5 fruit fly cellular contexts compared by ENCODE assay signal in genomic region chrX:19179696-19180255, dm6.
A peak's percentile ranks its signal among the peaks of the same experiment; 100 is the strongest.
TF ChIP-seq lines count a peak whose summit lies in the region.

Gene CG7556 (minus strand): TSS chrX:19179830.
Gene CG7453 (plus strand): TSS chrX:19180173.

TF ChIP-seq in whole organism, adult, 20 proteins besides CTCF, POLR2A, EP300 and RAD21 (continued from another document):
- TF ChIP-seq Mnt (GFP tag; optimal IDR thresholded peaks at IDR 0.05; lab: Kevin White, UChicago), result peak; percentile 66
- peak; percentile 10 for TF ChIP-seq CG12768 (GFP tag; optimal IDR thresholded peaks at IDR 0.05; lab: Kevin White, UChicago)

TF ChIP-seq in whole organism, embryonic, 481 proteins besides CTCF, POLR2A, EP300 and RAD21 (continued from another document and continues in another):
- peak; percentile 57 for TF ChIP-seq emc (GFP tag; optimal IDR thresholded peaks at IDR 0.05; lab: Kevin White, UChicago)
- peak; percentile 63 for TF ChIP-seq CG17385 (GFP tag; optimal IDR thresholded peaks at IDR 0.05; lab: Kevin White, UChicago)
- peak; percentile 82 for TF ChIP-seq shn (GFP tag; optimal IDR thresholded peaks at IDR 0.05; lab: Kevin White, UChicago)
- TF ChIP-seq D19A (tag; optimal IDR thresholded peaks at IDR 0.05; lab: Kevin White, UChicago), result peak; percentile 63
- TF ChIP-seq CG7556 (GFP tag; optimal IDR thresholded peaks at IDR 0.05; lab: Kevin White, UChicago), result peak; percentile 92
- no peak for TF ChIP-seq CG3726 (GFP tag; IDR thresholded peaks at IDR 0.05; lab: Robert Waterston, UW)
- peak; percentile 71 for TF ChIP-seq Hmr (GFP tag; optimal IDR thresholded peaks at IDR 0.05; lab: Kevin White, UChicago)
- TF ChIP-seq D (optimal IDR thresholded peaks at IDR 0.05; lab: Kevin White, UChicago), result no peak
- peak; percentile 56 for TF ChIP-seq D (GFP tag; optimal IDR thresholded peaks at IDR 0.05; lab: Kevin White, UChicago)
- peak; percentile 27; the same call in 1 of the 3 replicates for TF ChIP-seq B-H1 (GFP tag; IDR thresholded peaks at IDR 0.05; lab: Robert Waterston, UW)
- TF ChIP-seq Med (GFP tag; lab: Kevin White, UChicago), result peak; percentile 90
- peak; percentile 18 for TF ChIP-seq crc (GFP tag; optimal IDR thresholded peaks at IDR 0.05; lab: Kevin White, UChicago)
- TF ChIP-seq stc (GFP tag; IDR thresholded peaks at IDR 0.05; lab: Robert Waterston, UW), result no peak
- TF ChIP-seq kay (GFP tag; optimal IDR thresholded peaks at IDR 0.05; lab: Kevin White, UChicago), result peak; percentile 60
- TF ChIP-seq peb (GFP tag; IDR thresholded peaks at IDR 0.05; lab: Robert Waterston, UW), result no peak; the same call in 1 of the 2 replicates
- TF ChIP-seq CG11247 (GFP tag; IDR thresholded peaks at IDR 0.05; lab: Robert Waterston, UW), result peak; percentile 49; the same call in 1 of the 2 replicates
- no peak for TF ChIP-seq CG17612 (GFP tag; IDR thresholded peaks at IDR 0.05; lab: Robert Waterston, UW)
- TF ChIP-seq Elba2 (GFP tag; optimal IDR thresholded peaks at IDR 0.05; lab: Kevin White, UChicago), result no peak
- TF ChIP-seq CG12219 (GFP tag; optimal IDR thresholded peaks at IDR 0.05; lab: Kevin White, UChicago), result peak; percentile 47
- peak; percentile 82 for TF ChIP-seq tx (GFP tag; optimal IDR thresholded peaks at IDR 0.05; lab: Kevin White, UChicago)
- TF ChIP-seq Hand (GFP tag; optimal IDR thresholded peaks at IDR 0.05; lab: Kevin White, UChicago), result no peak
- TF ChIP-seq CHES-1-like (GFP tag; optimal IDR thresholded peaks at IDR 0.05; lab: Kevin White, UChicago), result peak; percentile 82
- TF ChIP-seq CG12104 (GFP tag; optimal IDR thresholded peaks at IDR 0.05; lab: Kevin White, UChicago), result peak; percentile 61
- no peak for TF ChIP-seq dimm (GFP tag; IDR thresholded peaks at IDR 0.05; lab: Robert Waterston, UW)
- peak; percentile 40 for TF ChIP-seq her (GFP tag; optimal IDR thresholded peaks at IDR 0.05; lab: Kevin White, UChicago)
- TF ChIP-seq CG6765 (GFP tag; optimal IDR thresholded peaks at IDR 0.05; lab: Kevin White, UChicago), result no peak
- TF ChIP-seq luna (GFP tag; optimal IDR thresholded peaks at IDR 0.05; lab: Kevin White, UChicago), result peak; percentile 25
- no peak for TF ChIP-seq Neu2 (GFP tag; optimal IDR thresholded peaks at IDR 0.05; lab: Kevin White, UChicago; ENCODE audit: borderline replicate concordance)
- peak; percentile 56; the same call in 2 of the 3 replicates for TF ChIP-seq croc (GFP tag; conservative IDR thresholded peaks at IDR 0.05; lab: Robert Waterston, UW)
- TF ChIP-seq NK7.1 (GFP tag; optimal IDR thresholded peaks at IDR 0.05; lab: Kevin White, UChicago), result peak; percentile 50
- TF ChIP-seq trh (GFP tag; optimal IDR thresholded peaks at IDR 0.05; lab: Kevin White, UChicago), result no peak
- TF ChIP-seq MBD-R2 (GFP tag; IDR thresholded peaks at IDR 0.05; lab: Robert Waterston, UW), result peak; percentile 83

TF ChIP-seq in whole organism, prepupa, 60 proteins besides CTCF, POLR2A, EP300 and RAD21 (continued from another document and continues in another):
- peak; percentile 68 for TF ChIP-seq CG6792 (GFP tag; optimal IDR thresholded peaks at IDR 0.05; lab: Kevin White, UChicago)
- peak; percentile 63 for TF ChIP-seq dac (GFP tag; optimal IDR thresholded peaks at IDR 0.05; lab: Kevin White, UChicago)
- peak; percentile 76 for TF ChIP-seq Eip75B (GFP tag; optimal IDR thresholded peaks at IDR 0.05; lab: Kevin White, UChicago)
- TF ChIP-seq Sox102F (GFP tag; optimal IDR thresholded peaks at IDR 0.05; lab: Kevin White, UChicago), result peak; percentile 61
- TF ChIP-seq net (GFP tag; optimal IDR thresholded peaks at IDR 0.05; lab: Kevin White, UChicago), result peak; percentile 65
- peak; percentile 61 for TF ChIP-seq CG10669 (GFP tag; optimal IDR thresholded peaks at IDR 0.05; lab: Kevin White, UChicago)
- peak; percentile 81 for TF ChIP-seq topi (GFP tag; optimal IDR thresholded peaks at IDR 0.05; lab: Kevin White, UChicago)
- peak; percentile 45 for TF ChIP-seq dsx (GFP tag; optimal IDR thresholded peaks at IDR 0.05; lab: Kevin White, UChicago; ENCODE audit: poor library complexity, severe bottlenecking)
- no peak for TF ChIP-seq fkh (GFP tag; optimal IDR thresholded peaks at IDR 0.05; lab: Kevin White, UChicago)
- TF ChIP-seq Sox14 (GFP tag; optimal IDR thresholded peaks at IDR 0.05; lab: Kevin White, UChicago), result peak; percentile 80
- TF ChIP-seq achi (GFP tag; optimal IDR thresholded peaks at IDR 0.05; lab: Kevin White, UChicago), result peak; percentile 79
- TF ChIP-seq acj6 (GFP tag; optimal IDR thresholded peaks at IDR 0.05; lab: Kevin White, UChicago), result peak; percentile 80
- TF ChIP-seq CG6808 (GFP tag; optimal IDR thresholded peaks at IDR 0.05; lab: Kevin White, UChicago), result no peak
- TF ChIP-seq fd59A (GFP tag; optimal IDR thresholded peaks at IDR 0.05; lab: Kevin White, UChicago), result peak; percentile 62
- peak; percentile 67 for TF ChIP-seq CG34406 (GFP tag; optimal IDR thresholded peaks at IDR 0.05; lab: Kevin White, UChicago)
- no peak for TF ChIP-seq CG9139 (GFP tag; optimal IDR thresholded peaks at IDR 0.05; lab: Kevin White, UChicago)
- no peak for TF ChIP-seq fd85E (GFP tag; optimal IDR thresholded peaks at IDR 0.05; lab: Kevin White, UChicago)
- no peak for TF ChIP-seq vri (GFP tag; optimal IDR thresholded peaks at IDR 0.05; lab: Kevin White, UChicago)
- TF ChIP-seq CG31627 (GFP tag; optimal IDR thresholded peaks at IDR 0.05; lab: Kevin White, UChicago), result peak; percentile 82
- TF ChIP-seq CG6163 (GFP tag; IDR thresholded peaks at IDR 0.05; lab: Robert Waterston, UW), result peak; percentile 57; the same call in 2 of the 3 replicates
- peak; percentile 76 for TF ChIP-seq cyc (GFP tag; optimal IDR thresholded peaks at IDR 0.05; lab: Kevin White, UChicago)
- peak; percentile 84 for TF ChIP-seq esn (GFP tag; optimal IDR thresholded peaks at IDR 0.05; lab: Kevin White, UChicago)
- peak; percentile 53 for TF ChIP-seq CG7368 (GFP tag; optimal IDR thresholded peaks at IDR 0.05; lab: Kevin White, UChicago)
- TF ChIP-seq spab (GFP tag; optimal IDR thresholded peaks at IDR 0.05; lab: Kevin White, UChicago), result peak; percentile 28
- TF ChIP-seq CG4318 (GFP tag; optimal IDR thresholded peaks at IDR 0.05; lab: Kevin White, UChicago), result peak; percentile 65
- TF ChIP-seq Hr4 (GFP tag; optimal IDR thresholded peaks at IDR 0.05; lab: Kevin White, UChicago), result peak; percentile 80
- peak; percentile 64 for TF ChIP-seq CG8632 (GFP tag; optimal IDR thresholded peaks at IDR 0.05; lab: Kevin White, UChicago)
- TF ChIP-seq CG11902 (GFP tag; optimal IDR thresholded peaks at IDR 0.05; lab: Kevin White, UChicago), result peak; percentile 54
- peak; percentile 85 for TF ChIP-seq Hr39 (GFP tag; optimal IDR thresholded peaks at IDR 0.05; lab: Kevin White, UChicago)
- TF ChIP-seq CG1621 (tag; optimal IDR thresholded peaks at IDR 0.05; lab: Kevin White, UChicago), result peak; percentile 24
- TF ChIP-seq CG16779 (tag; optimal IDR thresholded peaks at IDR 0.05; lab: Kevin White, UChicago), result no peak
- peak; percentile 40 for TF ChIP-seq Eip93F (GFP tag; optimal IDR thresholded peaks at IDR 0.05; lab: Kevin White, UChicago)
- peak; percentile 53; the same call in 2 of the 3 replicates for TF ChIP-seq CG8119 (GFP tag; IDR thresholded peaks at IDR 0.05; lab: Robert Waterston, UW)

TF ChIP-seq in whole organism, pupa, 21 proteins besides CTCF, POLR2A, EP300 and RAD21 (continued from another document):
- TF ChIP-seq CG12605 (GFP tag; IDR thresholded peaks at IDR 0.05; lab: Robert Waterston, UW), result no peak

TF ChIP-seq in whole organism, wandering third instar larva, 38 proteins besides CTCF, POLR2A, EP300 and RAD21 (continued from another document):
- TF ChIP-seq Hnf4 (GFP tag; optimal IDR thresholded peaks at IDR 0.05; lab: Kevin White, UChicago) (no peak), usp (GFP tag; optimal IDR thresholded peaks at IDR 0.05; lab: Kevin White, UChicago) (no peak), ey (GFP tag; optimal IDR thresholded peaks at IDR 0.05; lab: Kevin White, UChicago) (peak; percentile 78), Jra (GFP tag; optimal IDR thresholded peaks at IDR 0.05; lab: Kevin White, UChicago) (peak; percentile 85), Abd-B (GFP tag; optimal IDR thresholded peaks at IDR 0.05; lab: Kevin White, UChicago) (no peak), woc (GFP tag; optimal IDR thresholded peaks at IDR 0.05; lab: Kevin White, UChicago) (peak; percentile 84), GATAd (GFP tag; optimal IDR thresholded peaks at IDR 0.05; lab: Kevin White, UChicago) (peak; percentile 51), Mio (GFP tag; optimal IDR thresholded peaks at IDR 0.05; lab: Kevin White, UChicago) (no peak), Dif (GFP tag; optimal IDR thresholded peaks at IDR 0.05; lab: Kevin White, UChicago; ENCODE audit: partially characterized antibody) (no peak), Hr78 (GFP tag; optimal IDR thresholded peaks at IDR 0.05; lab: Kevin White, UChicago) (no peak), Rel (GFP tag; optimal IDR thresholded peaks at IDR 0.05; lab: Kevin White, UChicago) (no peak), Rel (tag; optimal IDR thresholded peaks at IDR 0.05; lab: Kevin White, UChicago) (peak; percentile 12), CG32264 (GFP tag; optimal IDR thresholded peaks at IDR 0.05; lab: Kevin White, UChicago) (no peak), fru (GFP tag; optimal IDR thresholded peaks at IDR 0.05; lab: Kevin White, UChicago) (peak; percentile 82), tai (GFP tag; optimal IDR thresholded peaks at IDR 0.05; lab: Kevin White, UChicago) (no peak), CrebA (GFP tag; optimal IDR thresholded peaks at IDR 0.05; lab: Kevin White, UChicago; ENCODE audit: borderline replicate concordance) (no peak)
